Fruit fly (Drosophila melanogaster) whole organism, embryonic: Measurements from ENCODE around the gene CG3008.

Experiments
- Abd-B ChIP-seq: fragments of 200-800 bp; sonication (Bioruptor generic); optimal IDR thresholded peaks from 2 replicates; lab custom pipeline; 2018; ENCODE audit warnings: missing biosample characterization, mild to moderate bottlenecking, missing genetic modification characterization, moderate library complexity
- BEAF-32 ChIP-seq: fragments of 200-800 bp; sonication (Bioruptor generic); optimal IDR thresholded peaks from 3 replicates; lab custom pipeline; 2017; ENCODE audit warnings: missing biosample characterization, missing genetic modification characterization, mild to moderate bottlenecking, moderate library complexity, missing genetic modification reagents
- CG10543 ChIP-seq: fragments of 200-800 bp; sonication (Bioruptor generic); optimal IDR thresholded peaks from 3 replicates; lab custom pipeline; 2017; ENCODE audit warnings: missing biosample characterization, mild to moderate bottlenecking, missing genetic modification characterization, moderate library complexity
- CG11504 ChIP-seq: fragments of 200-800 bp; sonication (Bioruptor generic); optimal IDR thresholded peaks from 3 replicates; lab custom pipeline; 2019; ENCODE audit warnings: missing biosample characterization, mild to moderate bottlenecking, missing genetic modification characterization, moderate library complexity
- CG11695 ChIP-seq: fragments of 200-800 bp; sonication (Bioruptor generic); IDR thresholded peaks from 3 replicates; pipeline ENCODE4 v1.3.6; 2022; ENCODE audit warnings: missing biosample characterization, missing genetic modification characterization
- CG14050 ChIP-seq: fragments of 200-800 bp; sonication (Bioruptor generic); IDR thresholded peaks from 3 replicates; pipeline ENCODE4 v1.3.6; 2022; ENCODE audit warnings: missing biosample characterization, missing genetic modification characterization
- CG1792 ChIP-seq: fragments of 200-800 bp; sonication (Bioruptor generic); optimal IDR thresholded peaks from 2 replicates; lab custom pipeline; 2016; ENCODE audit warnings: missing biosample characterization, missing genetic modification characterization
- CG1832 ChIP-seq: fragments of 200-800 bp; sonication (Bioruptor generic); optimal IDR thresholded peaks from 2 replicates; lab custom pipeline; 2017; ENCODE audit warnings: missing biosample characterization, mild to moderate bottlenecking, missing genetic modification characterization, inconsistent platforms
- CG18619 ChIP-seq: fragments of 200-800 bp; sonication (Bioruptor generic); optimal IDR thresholded peaks from 3 replicates; lab custom pipeline; 2017; ENCODE audit warnings: missing biosample characterization, mild to moderate bottlenecking, missing genetic modification characterization
- CG2120 ChIP-seq: fragments of 200-800 bp; sonication (Bioruptor generic); optimal IDR thresholded peaks from 3 replicates; lab custom pipeline; 2016; ENCODE audit warnings: missing biosample characterization, missing genetic modification characterization
- CG33213 ChIP-seq: fragments of 200-800 bp; sonication (Bioruptor generic); optimal IDR thresholded peaks from 3 replicates; lab custom pipeline; 2016; ENCODE audit warnings: missing biosample characterization, missing genetic modification characterization
- CG4360 ChIP-seq: fragments of 200-800 bp; sonication (Bioruptor generic); IDR thresholded peaks from 2 replicates; pipeline ENCODE4 v1.3.6; 2022; ENCODE audit warnings: missing biosample characterization, missing genetic modification characterization
- CG4617 ChIP-seq: fragments of 200-800 bp; sonication (Bioruptor generic); optimal IDR thresholded peaks from 3 replicates; lab custom pipeline; 2016; ENCODE audit warnings: missing biosample characterization, missing genetic modification characterization, borderline replicate concordance
- CG5245 ChIP-seq: fragments of 200-800 bp; sonication (Bioruptor generic); optimal IDR thresholded peaks from 3 replicates; lab custom pipeline; 2016; ENCODE audit warnings: missing biosample characterization, missing genetic modification characterization
- CG6765 ChIP-seq: fragments of 200-800 bp; sonication (Bioruptor generic); optimal IDR thresholded peaks from 3 replicates; lab custom pipeline; 2017; ENCODE audit warnings: missing biosample characterization, mild to moderate bottlenecking, missing genetic modification characterization
- CG8388 ChIP-seq: fragments of 200-800 bp; sonication (Bioruptor generic); optimal IDR thresholded peaks from 2 replicates; lab custom pipeline; 2019; ENCODE audit warnings: missing biosample characterization, mild to moderate bottlenecking, missing genetic modification characterization, moderate library complexity
- CTCF ChIP-seq: fragments of 200-800 bp; sonication (Bioruptor generic); optimal IDR thresholded peaks from 2 replicates; lab custom pipeline; 2017; ENCODE audit warnings: missing biosample characterization, mild to moderate bottlenecking, missing genetic modification characterization, moderate library complexity
- Dip2 ChIP-seq: fragments of 200-800 bp; sonication (Bioruptor generic); IDR thresholded peaks from 2 replicates; pipeline ENCODE4 v1.3.6; 2022; ENCODE audit warnings: missing biosample characterization, missing genetic modification characterization
- H15 ChIP-seq: fragments of 200-800 bp; sonication (Bioruptor generic); IDR thresholded peaks from 3 replicates; pipeline ENCODE4 v1.3.6; 2022; ENCODE audit warnings: missing biosample characterization, missing genetic modification characterization
- H2.0 ChIP-seq: fragments of 200-800 bp; sonication (Bioruptor generic); IDR thresholded peaks from 2 replicates; pipeline ENCODE4 v1.3.6; 2022; ENCODE audit warnings: missing biosample characterization, missing genetic modification characterization
- Hmr ChIP-seq: fragments of 200-800 bp; sonication (Bioruptor generic); optimal IDR thresholded peaks from 3 replicates; lab custom pipeline; 2017; ENCODE audit warnings: mild to moderate bottlenecking, missing biosample characterization, missing genetic modification reagents, missing genetic modification characterization
- Hr39 ChIP-seq: fragments of >200 bp; optimal IDR thresholded peaks from 2 replicates; lab custom pipeline; 2017
- Kr ChIP-seq: fragments of 200-800 bp; sonication (Bioruptor generic); optimal IDR thresholded peaks from 2 replicates; lab custom pipeline; 2017; ENCODE audit warnings: missing biosample characterization, mild to moderate bottlenecking, missing genetic modification characterization
- Lpt ChIP-seq: fragments of >200 bp; optimal IDR thresholded peaks from 2 replicates; lab custom pipeline; 2018; ENCODE audit warnings: missing biosample characterization, missing genetic modification characterization
- MTF-1 ChIP-seq: fragments of 200-800 bp; sonication (Bioruptor generic); optimal IDR thresholded peaks from 2 replicates; lab custom pipeline; 2018; ENCODE audit warnings: missing biosample characterization, mild to moderate bottlenecking, missing genetic modification characterization, borderline replicate concordance
- Meics ChIP-seq: fragments of 200-800 bp; sonication (Bioruptor generic); optimal IDR thresholded peaks from 2 replicates; lab custom pipeline; 2017; ENCODE audit warnings: missing biosample characterization, mild to moderate bottlenecking, missing genetic modification characterization
- NC2α ChIP-seq: fragments of 200-800 bp; sonication (Bioruptor generic); optimal IDR thresholded peaks from 2 replicates; lab custom pipeline; 2016; ENCODE audit warnings: missing biosample characterization, missing genetic modification characterization
- Nf-YB ChIP-seq: fragments of 200-800 bp; sonication (Bioruptor generic); optimal IDR thresholded peaks from 3 replicates; lab custom pipeline; 2019; ENCODE audit warnings: missing biosample characterization, mild to moderate bottlenecking, missing genetic modification characterization, moderate library complexity
- Rfx ChIP-seq: fragments of 200-800 bp; sonication (Bioruptor generic); IDR thresholded peaks from 2 replicates; pipeline ENCODE4 v1.3.6; 2022; ENCODE audit warnings: missing biosample characterization, missing genetic modification characterization
- Side ChIP-seq: fragments of 200-800 bp; sonication (Bioruptor generic); optimal IDR thresholded peaks from 2 replicates; lab custom pipeline; 2016; ENCODE audit warnings: missing biosample characterization, missing genetic modification characterization
- Ssrp ChIP-seq: fragments of 200-800 bp; sonication (Bioruptor generic); optimal IDR thresholded peaks from 2 replicates; lab custom pipeline; 2018; ENCODE audit warnings: missing biosample characterization, mild to moderate bottlenecking, missing genetic modification characterization, moderate library complexity
- bbx ChIP-seq: fragments of 200-800 bp; sonication (Bioruptor generic); IDR thresholded peaks from 2 replicates; pipeline ENCODE4 v1.3.6; 2022; ENCODE audit warnings: missing biosample characterization, missing genetic modification characterization; ENCODE audit not compliant: partially characterized antibody
- chif ChIP-seq, 2 experiments: fragments of 200-800 bp; sonication (Bioruptor generic); optimal IDR thresholded peaks; 3 replicates each; lab custom pipeline; 2016; ENCODE audit warnings: missing biosample characterization in 2 of 2, missing genetic modification characterization in 2 of 2
- corto ChIP-seq: fragments of 200-800 bp; sonication (Bioruptor generic); optimal IDR thresholded peaks from 2 replicates; lab custom pipeline; 2016; ENCODE audit warnings: missing biosample characterization, mild to moderate bottlenecking, missing genetic modification characterization, moderate library complexity
- crp ChIP-seq, 2 experiments: fragments of 200-800 bp; sonication (Bioruptor generic); optimal IDR thresholded peaks; 2 replicates in 1 of 2; 3 replicates in 1 of 2; lab custom pipeline; 2017; ENCODE audit warnings: missing biosample characterization in 2 of 2, missing genetic modification characterization in 2 of 2, mild to moderate bottlenecking in 1 of 2, moderate library complexity in 1 of 2
- disco-r ChIP-seq: fragments of 200-800 bp; sonication (Bioruptor generic); optimal IDR thresholded peaks from 2 replicates; lab custom pipeline; 2016; ENCODE audit warnings: missing biosample characterization, missing genetic modification characterization
- en ChIP-seq: fragments of 200-800 bp; sonication (Bioruptor generic); optimal IDR thresholded peaks from 2 replicates; lab custom pipeline; 2016; ENCODE audit warnings: missing biosample characterization, missing genetic modification characterization
- h ChIP-seq: fragments of >200 bp; optimal IDR thresholded peaks from 2 replicates; lab custom pipeline; 2017
- hth ChIP-seq: fragments of >200 bp; optimal IDR thresholded peaks from 2 replicates; lab custom pipeline; 2017; ENCODE audit warnings: inconsistent platforms
- lmd ChIP-seq: fragments of 200-800 bp; sonication (Bioruptor generic); IDR thresholded peaks from 2 replicates; pipeline ENCODE4 v1.3.6; 2022; ENCODE audit warnings: missing biosample characterization, missing genetic modification characterization
- mam ChIP-seq: fragments of 200-800 bp; sonication (Bioruptor generic); optimal IDR thresholded peaks from 3 replicates; lab custom pipeline; 2016; ENCODE audit warnings: missing biosample characterization, missing genetic modification characterization
- odd ChIP-seq: fragments of 200-800 bp; sonication (Bioruptor generic); optimal IDR thresholded peaks from 2 replicates; lab custom pipeline; 2017; ENCODE audit warnings: missing biosample characterization, mild to moderate bottlenecking, missing genetic modification characterization
- pita ChIP-seq: fragments of 200-800 bp; sonication (Bioruptor generic); optimal IDR thresholded peaks from 2 replicates; lab custom pipeline; 2017; ENCODE audit warnings: missing biosample characterization, mild to moderate bottlenecking, missing genetic modification characterization
- scrt ChIP-seq: fragments of 200-800 bp; sonication (Bioruptor generic); optimal IDR thresholded peaks from 2 replicates; lab custom pipeline; 2018; ENCODE audit warnings: missing biosample characterization, mild to moderate bottlenecking, missing genetic modification characterization, moderate library complexity
- sens ChIP-seq: fragments of 200-800 bp; sonication (Bioruptor generic); peaks from one replicate; lab custom pipeline; 2016; ENCODE audit warnings: missing biosample characterization, missing genetic modification characterization
- shn ChIP-seq: fragments of 200-800 bp; sonication (Bioruptor generic); optimal IDR thresholded peaks from 3 replicates; lab custom pipeline; 2016; ENCODE audit warnings: missing biosample characterization, missing genetic modification characterization
- stc ChIP-seq: fragments of 200-800 bp; sonication (Bioruptor generic); IDR thresholded peaks from 2 replicates; pipeline ENCODE4 v1.3.6; 2022; ENCODE audit warnings: missing biosample characterization, missing genetic modification characterization
- tll ChIP-seq, 2 experiments: fragments of 200-800 bp in 1 of 2; fragments of >200 bp in 1 of 2; sonication (Bioruptor generic) in 1 of 2; optimal IDR thresholded peaks; 2 replicates each; lab custom pipeline; 2017 to 2019; ENCODE audit warnings: missing biosample characterization in 2 of 2, missing genetic modification characterization in 2 of 2, mild to moderate bottlenecking in 1 of 2, moderate library complexity in 1 of 2
- unpg ChIP-seq: fragments of 200-800 bp; sonication (Bioruptor generic); optimal IDR thresholded peaks from 3 replicates; lab custom pipeline; 2018; ENCODE audit warnings: missing biosample characterization, mild to moderate bottlenecking, missing genetic modification characterization, moderate library complexity
- wdn ChIP-seq: fragments of 200-800 bp; sonication (Bioruptor generic); IDR thresholded peaks from 2 replicates; pipeline ENCODE4 v1.3.6; 2022; ENCODE audit warnings: missing biosample characterization, missing genetic modification characterization
- zfh2 ChIP-seq: fragments of 200-800 bp; sonication (Bioruptor generic); optimal IDR thresholded peaks from 2 replicates; lab custom pipeline; 2016; ENCODE audit warnings: missing biosample characterization, missing genetic modification characterization

Gene CG3008

dm6 chr2L:4906546-4907250 lies 23.6 kb downstream of the CG3008 start, which contains the start of gene snsl (continued):
- TF ChIP-seq wdn (GFP tag; lab: Robert Waterston, UW) = no peak
- TF ChIP-seq CG1832 (GFP tag; lab: Kevin White, UChicago) = no peak
- TF ChIP-seq CG6765 = peak; percentile 3
- no peak for TF ChIP-seq mam (GFP tag; lab: Kevin White, UChicago)
- no peak for TF ChIP-seq Abd-B (GFP tag; lab: Kevin White, UChicago)
- TF ChIP-seq sens (GFP tag; lab: Kevin White, UChicago) = peak; percentile 84
- TF ChIP-seq scrt (GFP tag; lab: Kevin White, UChicago) = no peak
- TF ChIP-seq Hmr = peak; percentile 61
- no peak for TF ChIP-seq MTF-1 (GFP tag; lab: Kevin White, UChicago)
- peak; percentile 65 for TF ChIP-seq CG18619 (GFP tag; lab: Kevin White, UChicago)
- peak; percentile 90 for TF ChIP-seq CG11504 (tag; lab: Kevin White, UChicago)
- no peak for TF ChIP-seq disco-r (GFP tag; lab: Kevin White, UChicago)
- no peak for TF ChIP-seq Lpt (GFP tag; lab: Kevin White, UChicago)
- no peak for TF ChIP-seq BEAF-32
- no peak for TF ChIP-seq en (GFP tag; lab: Kevin White, UChicago)
- no peak for TF ChIP-seq CTCF (GFP tag; lab: Kevin White, UChicago)
- TF ChIP-seq CG11695 (GFP tag; lab: Robert Waterston, UW) = peak; percentile 61
- TF ChIP-seq lmd = peak; percentile 37; the same call in 1 of the 2 replicates
- TF ChIP-seq H15 = no peak
- no peak for TF ChIP-seq bbx
- TF ChIP-seq NC2α (GFP tag; lab: Kevin White, UChicago) = no peak
- TF ChIP-seq CG10543 (GFP tag; lab: Kevin White, UChicago) = no peak
- no peak for TF ChIP-seq crp (GFP tag; optimal IDR thresholded peaks at IDR 0.05; lab: Kevin White, UChicago)
- TF ChIP-seq Nf-YB (GFP tag; lab: Kevin White, UChicago) = peak; percentile 56
- TF ChIP-seq CG5245 (GFP tag; lab: Kevin White, UChicago) = peak; percentile 8
- no peak for TF ChIP-seq pita (GFP tag; lab: Kevin White, UChicago)
- TF ChIP-seq CG4617 (GFP tag; lab: Kevin White, UChicago) = no peak
- TF ChIP-seq Dip2 (GFP tag; lab: Robert Waterston, UW) = no peak
- TF ChIP-seq h (lab: Kevin White, UChicago) = no peak
- no peak for TF ChIP-seq hth
- no peak for TF ChIP-seq Side (GFP tag; lab: Kevin White, UChicago)
- no peak for TF ChIP-seq CG4360 (GFP tag; lab: Robert Waterston, UW)
- TF ChIP-seq Ssrp (tag; lab: Kevin White, UChicago) = peak; percentile 62
- TF ChIP-seq CG14050 (GFP tag; lab: Robert Waterston, UW) = no peak
- TF ChIP-seq CG1792 (GFP tag; lab: Kevin White, UChicago) = no peak
- TF ChIP-seq tll (GFP tag; optimal IDR thresholded peaks at IDR 0.05; lab: Kevin White, UChicago) = no peak
- no peak for TF ChIP-seq chif (GFP tag; optimal IDR thresholded peaks at IDR 0.05; lab: Kevin White, UChicago)
- TF ChIP-seq zfh2 (GFP tag; lab: Kevin White, UChicago) = no peak
- no peak for TF ChIP-seq Kr
- TF ChIP-seq stc (GFP tag; lab: Robert Waterston, UW) = 0 out of 2 replicates have a peak, but pooled peaks have one; percentile 47
- peak; percentile 60 for TF ChIP-seq CG8388 (GFP tag; lab: Kevin White, UChicago)
- peak; percentile 7 for TF ChIP-seq CG2120
- TF ChIP-seq Meics = peak; percentile 65
- peak; percentile 52 for TF ChIP-seq unpg (GFP tag; lab: Kevin White, UChicago)
- no peak for TF ChIP-seq Rfx (GFP tag; lab: Robert Waterston, UW)
- TF ChIP-seq CG33213 (GFP tag; lab: Kevin White, UChicago) = no peak
- no peak for TF ChIP-seq shn
- TF ChIP-seq odd (GFP tag; lab: Kevin White, UChicago) = peak; percentile 66
- TF ChIP-seq corto (GFP tag; lab: Kevin White, UChicago) = no peak
- TF ChIP-seq H2.0 (GFP tag; lab: Robert Waterston, UW) = no peak
- no peak for TF ChIP-seq Hr39 (lab: Kevin White, UChicago)
